Worm (Caenorhabditis elegans): ENCODE data around the gene ZK856.14.

The ZK856.14 gene

ce11 chrV:10248255-10248979, 31.6 kb downstream of the ZK856.14 start, which contains the start of gene akt-1:
Gene akt-1, plus strand, starts transcription at chrV:10248905.
- TF ChIP-seq nhr-2 (tag; optimal IDR thresholded peaks at IDR 0.05) (no peak), flh-1 (GFP tag; optimal IDR thresholded peaks at IDR 0.05) (no peak), blmp-1 (tag; optimal IDR thresholded peaks at IDR 0.05) (no peak), ztf-11 (tag; optimal IDR thresholded peaks at IDR 0.05) (no peak), drap-1 (GFP tag; optimal IDR thresholded peaks at IDR 0.05) (no peak), nhr-12 (tag; optimal IDR thresholded peaks at IDR 0.05) (no peak), hlh-1 (tag; optimal IDR thresholded peaks at IDR 0.05) (no peak), ceh-83 (GFP tag; optimal IDR thresholded peaks at IDR 0.05) (no peak)

ce11 chrV:10249515-10249914, 32.7 kb downstream of the ZK856.14 start:
- TF ChIP-seq tbx-8 (GFP tag; optimal IDR thresholded peaks at IDR 0.05) (no peak), mab-5 (tag; optimal IDR thresholded peaks at IDR 0.05) (no peak)

ce11 chrV:10252682-10253081, 35.9 kb downstream of the ZK856.14 start:
- no peak for TF ChIP-seq lsy-2 (tag; optimal IDR thresholded peaks at IDR 0.05)
- no peak for TF ChIP-seq ztf-11 (tag; optimal IDR thresholded peaks at IDR 0.05)
- TF ChIP-seq mep-1 (tag; optimal IDR thresholded peaks at IDR 0.05), result no peak
- TF ChIP-seq blmp-1 (tag; optimal IDR thresholded peaks at IDR 0.05), result no peak
- no peak for TF ChIP-seq drap-1 (GFP tag; optimal IDR thresholded peaks at IDR 0.05)
- no peak for TF ChIP-seq ceh-39 (tag; optimal IDR thresholded peaks at IDR 0.05)
- TF ChIP-seq flh-1 (GFP tag; optimal IDR thresholded peaks at IDR 0.05), result no peak
- TF ChIP-seq lin-13 (tag; optimal IDR thresholded peaks at IDR 0.05), result no peak
- no peak for TF ChIP-seq elt-1 (tag; optimal IDR thresholded peaks at IDR 0.05; ENCODE audit: borderline replicate concordance, insufficient read depth)
- TF ChIP-seq ceh-43 (GFP tag; optimal IDR thresholded peaks at IDR 0.05), result no peak
- TF ChIP-seq bed-3 (GFP tag; optimal IDR thresholded peaks at IDR 0.05), result no peak

ce11 chrV:10255005-10255472, 38.2 kb downstream of the ZK856.14 start, which contains the start of gene rop-1:
Gene rop-1, minus strand, starts transcription at chrV:10255055.
- TF ChIP-seq lsy-2 (tag; optimal IDR thresholded peaks at IDR 0.05), result no peak
- TF ChIP-seq ces-1 (GFP tag; optimal IDR thresholded peaks at IDR 0.05), result no peak
- TF ChIP-seq ham-2 (GFP tag; optimal IDR thresholded peaks at IDR 0.05), result no peak
- no peak for TF ChIP-seq ceh-43 (GFP tag; optimal IDR thresholded peaks at IDR 0.05)
- no peak for TF ChIP-seq unc-62 (GFP tag; optimal IDR thresholded peaks at IDR 0.05)
- TF ChIP-seq ceh-39 (tag; optimal IDR thresholded peaks at IDR 0.05), result no peak
- no peak for TF ChIP-seq M03D4.4 (tag; optimal IDR thresholded peaks at IDR 0.05)
- TF ChIP-seq mep-1 (tag; optimal IDR thresholded peaks at IDR 0.05), result no peak
- no peak for TF ChIP-seq nhr-2 (tag; optimal IDR thresholded peaks at IDR 0.05)
- no peak for TF ChIP-seq flh-1 (GFP tag; optimal IDR thresholded peaks at IDR 0.05)
- no peak for TF ChIP-seq unc-120 (tag; optimal IDR thresholded peaks at IDR 0.05; ENCODE audit: poor library complexity, severe bottlenecking)
- no peak for TF ChIP-seq sem-2 (GFP tag; optimal IDR thresholded peaks at IDR 0.05)
- TF ChIP-seq unc-39 (tag; optimal IDR thresholded peaks at IDR 0.05), result no peak
- TF ChIP-seq blmp-1 (tag; optimal IDR thresholded peaks at IDR 0.05), result no peak
- no peak for TF ChIP-seq ztf-11 (tag; optimal IDR thresholded peaks at IDR 0.05)
- no peak for TF ChIP-seq mab-5 (tag; optimal IDR thresholded peaks at IDR 0.05)
- no peak for TF ChIP-seq mls-2 (tag; optimal IDR thresholded peaks at IDR 0.05)
- no peak for TF ChIP-seq nhr-28 (tag; optimal IDR thresholded peaks at IDR 0.05)
- TF ChIP-seq nhr-12 (tag; optimal IDR thresholded peaks at IDR 0.05), result no peak

- TF ChIP-seq ceh-43 (GFP tag; optimal IDR thresholded peaks at IDR 0.05), result no peak
- TF ChIP-seq nhr-76 (tag; optimal IDR thresholded peaks at IDR 0.05), result no peak
- no peak for TF ChIP-seq snpc-4 (tag; optimal IDR thresholded peaks at IDR 0.05)
- no peak for TF ChIP-seq hlh-1 (tag; optimal IDR thresholded peaks at IDR 0.05)
- no peak for TF ChIP-seq nhr-2 (tag; optimal IDR thresholded peaks at IDR 0.05)
- TF ChIP-seq ham-2 (GFP tag; optimal IDR thresholded peaks at IDR 0.05), result no peak
- TF ChIP-seq zip-8 (tag; optimal IDR thresholded peaks at IDR 0.05), result no peak
- TF ChIP-seq mep-1 (tag; optimal IDR thresholded peaks at IDR 0.05), result no peak
- TF ChIP-seq blmp-1 (tag; optimal IDR thresholded peaks at IDR 0.05), result no peak
- no peak for TF ChIP-seq sem-2 (GFP tag; optimal IDR thresholded peaks at IDR 0.05)
Measured at ce11 chrV:10256050-10256449, 39.2 kb downstream of the ZK856.14 start, which contains the start of gene nhr-232. Gene nhr-232, plus strand, starts transcription at chrV:10256170.

All from whole organism, mixed stage, embryonic.